Worm (Caenorhabditis elegans) whole organism, late embryonic: ENCODE measurements around the gene lsy-2.

ENCODE experiments used
- C08G9.2 ChIP-seq: sonication (generic microtip); optimal IDR thresholded peaks from 2 replicates; lab custom pipeline; 2016; ENCODE audit warnings: mild to moderate bottlenecking, missing genetic modification characterization, moderate library complexity, missing compliant biosample characterization
- Y22D7AL.16 ChIP-seq: sonication (generic microtip); optimal IDR thresholded peaks from 2 replicates; lab custom pipeline; 2016; ENCODE audit warnings: missing genetic modification characterization, missing compliant biosample characterization
- ama-1 ChIP-seq: fragments of 150-350 bp; optimal IDR thresholded peaks from 2 replicates; lab custom pipeline; 2014
- ceh-19 ChIP-seq: fragments of 200-800 bp; sonication (Bioruptor generic); optimal IDR thresholded peaks from 2 replicates; lab custom pipeline; 2018; ENCODE audit warnings: mild to moderate bottlenecking, missing genetic modification characterization, missing compliant biosample characterization
- ceh-2 ChIP-seq: sonication (generic microtip); optimal IDR thresholded peaks from 2 replicates; lab custom pipeline; 2016; ENCODE audit warnings: missing genotype, missing genetic modification characterization, missing compliant biosample characterization
- ceh-22 ChIP-seq: sonication (generic microtip); optimal IDR thresholded peaks from 2 replicates; lab custom pipeline; 2017; ENCODE audit warnings: missing biosample characterization, missing genetic modification characterization
- ceh-24 ChIP-seq: sonication (generic microtip); optimal IDR thresholded peaks from 2 replicates; lab custom pipeline; 2016; ENCODE audit warnings: mild to moderate bottlenecking, missing genetic modification characterization, missing compliant biosample characterization
- ceh-30 ChIP-seq: fragments of 150-350 bp; optimal IDR thresholded peaks from 2 replicates; lab custom pipeline; 2014; ENCODE audit warnings: missing biosample characterization, missing genetic modification characterization
- ceh-31 ChIP-seq: sonication (generic microtip); optimal IDR thresholded peaks from 2 replicates; lab custom pipeline; 2016; ENCODE audit warnings: missing genetic modification characterization, missing compliant biosample characterization
- ceh-45 ChIP-seq: fragments of 200-800 bp; sonication (Bioruptor generic); IDR thresholded peaks from 2 replicates; pipeline ENCODE4 v1.3.6; 2022; ENCODE audit warnings: missing genetic modification reagents, missing genetic modification characterization, missing compliant biosample characterization
- dmd-4 ChIP-seq: sonication (generic microtip); optimal IDR thresholded peaks from 2 replicates; lab custom pipeline; 2016; ENCODE audit warnings: borderline replicate concordance, missing genetic modification characterization, missing compliant biosample characterization
- elt-2 ChIP-seq: sonication (generic microtip); optimal IDR thresholded peaks from 2 replicates; lab custom pipeline; 2016; ENCODE audit warnings: missing genetic modification reagents, missing genetic modification characterization, missing compliant biosample characterization
- ets-4 ChIP-seq: sonication (generic microtip); optimal IDR thresholded peaks from 2 replicates; lab custom pipeline; 2016; ENCODE audit warnings: missing genetic modification characterization, missing compliant biosample characterization
- gmeb-2 ChIP-seq: sonication (generic microtip); optimal IDR thresholded peaks from 2 replicates; lab custom pipeline; 2016; ENCODE audit warnings: missing genetic modification characterization, inconsistent platforms, missing compliant biosample characterization
- hlh-30 ChIP-seq: sonication (generic microtip); optimal IDR thresholded peaks from 2 replicates; lab custom pipeline; 2017; ENCODE audit warnings: antibody characterized with exemption, missing genetic modification characterization, missing compliant biosample characterization; ENCODE audit not compliant: insufficient read depth
- lin-11 ChIP-seq: fragments of 200-800 bp; sonication (Bioruptor generic); optimal IDR thresholded peaks from 2 replicates; lab custom pipeline; 2018; ENCODE audit warnings: mild to moderate bottlenecking, missing genetic modification characterization, missing compliant biosample characterization
- nfya-1 ChIP-seq: sonication (generic microtip); optimal IDR thresholded peaks from 2 replicates; lab custom pipeline; 2017; ENCODE audit warnings: missing genetic modification characterization, mild to moderate bottlenecking, missing compliant biosample characterization, antibody characterized with exemption, moderate library complexity
- nhr-11 ChIP-seq: fragments of 150-350 bp; optimal IDR thresholded peaks from 2 replicates; lab custom pipeline; 2014; ENCODE audit warnings: missing biosample characterization, missing genetic modification characterization
- nhr-232 ChIP-seq: sonication (generic microtip); optimal IDR thresholded peaks from 2 replicates; lab custom pipeline; 2016; ENCODE audit warnings: missing genetic modification characterization, missing compliant biosample characterization
- pat-9 ChIP-seq: fragments of 200-800 bp; sonication (Bioruptor generic); optimal IDR thresholded peaks from 2 replicates; lab custom pipeline; 2018; ENCODE audit warnings: mild to moderate bottlenecking, missing genetic modification characterization, moderate library complexity, missing compliant biosample characterization
- pax-1 ChIP-seq: fragments of 150-350 bp; optimal IDR thresholded peaks from 2 replicates; lab custom pipeline; 2014; ENCODE audit warnings: missing biosample characterization, missing genetic modification characterization
- pha-4 ChIP-seq: fragments of 150-350 bp; optimal IDR thresholded peaks from 2 replicates; lab custom pipeline; 2018; ENCODE audit warnings: missing biosample characterization, missing genetic modification reagents, missing genetic modification characterization
- pqm-1 ChIP-seq: sonication (generic microtip); optimal IDR thresholded peaks from 2 replicates; lab custom pipeline; 2016; ENCODE audit warnings: missing genetic modification characterization, missing compliant biosample characterization
- pros-1 ChIP-seq: fragments of 150-350 bp; optimal IDR thresholded peaks from 2 replicates; lab custom pipeline; 2014; ENCODE audit warnings: missing biosample characterization, missing genetic modification reagents, missing genetic modification characterization
- ref-2 ChIP-seq: sonication (generic microtip); optimal IDR thresholded peaks from 2 replicates; lab custom pipeline; 2016; ENCODE audit warnings: missing genetic modification characterization, missing compliant biosample characterization
- sdc-2 ChIP-seq: sonication (generic microtip); optimal IDR thresholded peaks from 2 replicates; lab custom pipeline; 2016; ENCODE audit warnings: missing genotype, missing genetic modification characterization, missing compliant biosample characterization
- sox-4 ChIP-seq: sonication (generic microtip); optimal IDR thresholded peaks from 2 replicates; lab custom pipeline; 2017; ENCODE audit warnings: mild to moderate bottlenecking, missing genetic modification characterization, inconsistent platforms, missing compliant biosample characterization
- syd-9 ChIP-seq: sonication (generic microtip); optimal IDR thresholded peaks from 2 replicates; lab custom pipeline; 2016; ENCODE audit warnings: mild to moderate bottlenecking, missing genetic modification characterization, moderate library complexity, missing compliant biosample characterization
- tbx-2 ChIP-seq: sonication (generic microtip); optimal IDR thresholded peaks from 2 replicates; lab custom pipeline; 2016; ENCODE audit warnings: missing genetic modification characterization, missing compliant biosample characterization
- tbx-7 ChIP-seq: sonication (generic microtip); optimal IDR thresholded peaks from 2 replicates; lab custom pipeline; 2016; ENCODE audit warnings: missing genotype, missing genetic modification characterization, missing compliant biosample characterization
- ttx-3 ChIP-seq: sonication (generic microtip); optimal IDR thresholded peaks from 2 replicates; lab custom pipeline; 2016; ENCODE audit warnings: missing genetic modification reagents, missing genetic modification characterization, missing compliant biosample characterization
- unc-55 ChIP-seq: sonication (generic microtip); optimal IDR thresholded peaks from 2 replicates; lab custom pipeline; 2017; ENCODE audit warnings: missing biosample characterization, missing genetic modification reagents, missing genetic modification characterization

lsy-2 gene

ce11 chrX:2094094-2094493, 4.6 kb downstream of the lsy-2 start:
- no peak for TF ChIP-seq sox-4
- no peak for TF ChIP-seq ets-4 (tag; lab: Kevin White, UChicago)
- TF ChIP-seq syd-9: peak; percentile 14
- no peak for TF ChIP-seq pax-1 (tag; lab: Kevin White, UChicago)
- no peak for TF ChIP-seq ceh-45 (GFP tag; lab: Robert Waterston, UW)
- TF ChIP-seq, all 69 proteins: peak for 1

DNA sequence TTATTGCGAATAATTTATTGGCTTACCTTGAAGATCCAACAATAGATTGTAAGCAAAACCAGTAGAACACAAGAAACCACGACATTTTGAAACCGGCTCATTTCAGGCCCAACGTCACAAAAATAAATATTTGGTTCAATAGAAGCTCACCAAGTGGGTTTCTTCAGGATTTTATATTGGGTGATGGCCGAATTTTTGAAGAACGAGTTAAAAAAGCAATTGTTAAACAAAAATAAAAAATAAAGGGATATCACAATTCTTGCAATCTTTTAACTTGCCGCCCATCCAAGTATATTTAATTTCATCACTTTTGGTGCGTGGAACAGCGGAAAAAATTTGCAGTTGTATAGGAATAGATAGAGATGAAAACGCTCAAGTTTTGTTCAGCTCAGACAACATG, 7.3 kb downstream of the lsy-2 start, which contains the start of gene T21D9.2:
Gene T21D9.2 (minus strand): TSS at position 101 of the 400 bp plus-strand sequence.
- TF ChIP-seq nhr-232 (tag; lab: Kevin White, UChicago) (no peak), ttx-3 (tag; lab: Kevin White, UChicago) (no peak), ceh-19 (GFP tag; lab: Kevin White, UChicago) (no peak), unc-55 (GFP tag; lab: Kevin White, UChicago) (no peak), ceh-2 (tag; lab: Kevin White, UChicago) (no peak), pqm-1 (no peak), nfya-1 (no peak), pat-9 (tag; lab: Kevin White, UChicago) (no peak), elt-2 (no peak), pha-4 (tag; lab: Kevin White, UChicago) (no peak), pax-1 (tag; lab: Kevin White, UChicago) (no peak), ceh-24 (no peak)

DNA sequence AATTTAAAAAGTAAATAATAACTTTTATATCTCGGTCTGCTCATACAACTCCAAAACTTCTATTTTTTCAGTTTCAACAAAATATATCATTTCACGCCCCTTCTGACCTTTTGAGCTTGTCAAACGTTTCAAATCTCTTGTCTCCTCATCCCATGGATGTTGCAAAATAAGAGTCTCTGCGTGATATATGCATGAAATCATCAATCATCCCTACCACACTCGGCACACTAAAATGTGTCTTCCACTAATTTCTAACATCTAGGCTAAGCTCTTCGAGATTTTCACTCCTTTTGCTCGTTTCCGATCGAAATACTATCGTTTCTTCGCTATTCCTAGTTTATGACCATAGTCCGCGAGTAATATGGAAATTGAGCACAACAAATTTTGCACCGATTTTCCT, 9.5 kb downstream of the lsy-2 start:
- TF ChIP-seq gmeb-2 (tag; lab: Kevin White, UChicago): no peak
- no peak for TF ChIP-seq pros-1 (tag; lab: Kevin White, UChicago)
- TF ChIP-seq ceh-22 (tag; lab: Kevin White, UChicago): no peak
- no peak for TF ChIP-seq tbx-7
- TF ChIP-seq pat-9 (tag; lab: Kevin White, UChicago): no peak
- no peak for TF ChIP-seq ttx-3 (tag; lab: Kevin White, UChicago)
- no peak for TF ChIP-seq ceh-31 (tag; lab: Kevin White, UChicago)
- TF ChIP-seq, all 69 proteins: peak for 0

DNA sequence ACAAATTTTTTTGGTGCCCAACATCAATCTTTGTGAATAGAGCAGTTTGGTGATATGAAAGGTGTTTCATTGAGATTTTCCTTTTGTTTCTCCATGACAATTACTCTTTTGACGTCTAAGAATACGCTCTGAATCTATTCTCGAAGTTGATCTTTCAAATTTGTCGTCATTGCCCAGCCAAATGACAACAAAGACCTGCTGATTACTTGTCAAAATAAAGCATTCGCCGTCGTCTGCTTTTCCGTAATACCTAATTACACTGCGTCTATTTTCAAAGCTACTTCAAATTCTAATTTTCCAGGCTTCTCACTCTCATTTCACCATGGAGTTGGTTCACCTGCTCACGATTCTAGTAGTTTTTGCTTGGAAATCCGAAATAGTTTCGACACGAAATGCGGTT, 15.8 kb downstream of the lsy-2 start, which contains the start of gene F53B1.3:
Gene F53B1.3 (plus strand): TSS at position 301 of the 400 bp plus-strand sequence.
- TF ChIP-seq ceh-30 (tag; lab: Kevin White, UChicago) (no peak), sdc-2 (tag; lab: Kevin White, UChicago) (no peak), ttx-3 (tag; lab: Kevin White, UChicago) (no peak)

ce11 chrX:2107414-2107813, 17.9 kb downstream of the lsy-2 start:
- TF ChIP-seq dmd-4 (tag; lab: Kevin White, UChicago) (no peak), lin-11 (tag; lab: Kevin White, UChicago) (no peak), elt-2 (peak; percentile 35), Y22D7AL.16 (no peak), nhr-11 (tag; lab: Kevin White, UChicago) (no peak)

DNA sequence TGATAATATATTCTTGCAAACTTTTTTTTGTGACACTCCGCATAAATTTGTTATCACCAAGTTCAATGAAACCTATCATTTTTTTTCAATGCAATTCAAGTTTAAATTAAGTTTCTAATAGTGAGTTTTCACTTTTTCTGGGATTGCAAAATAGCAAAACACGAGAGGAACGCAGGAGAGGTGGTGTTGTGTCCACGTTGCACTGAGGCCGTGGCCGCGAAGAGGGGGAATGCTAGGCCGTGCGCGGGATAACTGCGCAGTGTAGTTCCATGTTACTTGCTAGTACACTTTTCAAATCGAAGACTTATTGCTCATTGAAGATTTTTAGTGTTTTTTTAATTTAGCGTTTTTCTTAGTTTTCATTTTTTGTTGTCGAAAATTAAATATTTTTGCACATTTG, 18.7 kb downstream of the lsy-2 start:
- TF ChIP-seq ttx-3 (tag; lab: Kevin White, UChicago): no peak
- no peak for TF ChIP-seq hlh-30 (tag; lab: Kevin White, UChicago)
- peak; percentile 44 for TF ChIP-seq tbx-7
- TF ChIP-seq ceh-31 (tag; lab: Kevin White, UChicago): peak; percentile 57
- peak; percentile 58 for TF ChIP-seq tbx-2 (tag; lab: Kevin White, UChicago)
- peak; percentile 43 for TF ChIP-seq ref-2
- TF ChIP-seq ceh-2 (tag; lab: Kevin White, UChicago): peak; percentile 26
- TF ChIP-seq elt-2: peak; percentile 21
- TF ChIP-seq ama-1 (lab: Kevin White, UChicago): no peak
- peak; percentile 65 for TF ChIP-seq C08G9.2 (tag; lab: Kevin White, UChicago)
